Worm (Caenorhabditis elegans) whole organism, L2 larva: ENCODE results near the gene ins-11.

Experiments used
- C34F6.9 ChIP-seq: fragments of 150-350 bp; optimal IDR thresholded peaks from 2 replicates; lab custom pipeline; 2014; ENCODE audit warnings: missing biosample characterization, missing genetic modification characterization
- F13H6.1 ChIP-seq: sonication (generic microtip); optimal IDR thresholded peaks from 2 replicates; lab custom pipeline; 2016; ENCODE audit warnings: missing genetic modification characterization, missing compliant biosample characterization
- R02D3.7 ChIP-seq: fragments of 150-350 bp; optimal IDR thresholded peaks from 2 replicates; lab custom pipeline; 2014; ENCODE audit warnings: missing biosample characterization, missing genetic modification characterization
- Y55F3AM.14 ChIP-seq: fragments of 200-800 bp; sonication (Bioruptor generic); optimal IDR thresholded peaks from 2 replicates; lab custom pipeline; 2018; ENCODE audit warnings: mild to moderate bottlenecking, missing genetic modification characterization, missing compliant biosample characterization
- ZK546.5 ChIP-seq: sonication (generic microtip); optimal IDR thresholded peaks from 2 replicates; lab custom pipeline; 2017; ENCODE audit warnings: missing biosample characterization, missing genetic modification characterization
- alr-1 ChIP-seq: fragments of 150-350 bp; optimal IDR thresholded peaks from 2 replicates; lab custom pipeline; 2014; ENCODE audit warnings: missing biosample characterization, missing genetic modification characterization
- aly-2 ChIP-seq: fragments of 150-350 bp; optimal IDR thresholded peaks from 2 replicates; lab custom pipeline; 2014; ENCODE audit warnings: missing biosample characterization, missing genetic modification characterization
- ama-1 ChIP-seq: fragments of 150-350 bp; optimal IDR thresholded peaks from 2 replicates; lab custom pipeline; 2018; ENCODE audit warnings: inconsistent platforms
- blmp-1 ChIP-seq: sonication (generic microtip); optimal IDR thresholded peaks from 2 replicates; lab custom pipeline; 2017; ENCODE audit warnings: missing genetic modification characterization, mild to moderate bottlenecking, missing compliant biosample characterization, antibody characterized with exemption, moderate library complexity; ENCODE audit not compliant: insufficient read depth
- ceh-16 ChIP-seq: fragments of 150-350 bp; optimal IDR thresholded peaks from 2 replicates; lab custom pipeline; 2014; ENCODE audit warnings: missing biosample characterization, missing genetic modification characterization
- ceh-82 ChIP-seq: fragments of 150-350 bp; optimal IDR thresholded peaks from 2 replicates; lab custom pipeline; 2014; ENCODE audit warnings: missing biosample characterization, missing genetic modification characterization
- crh-2 ChIP-seq: sonication (generic microtip); optimal IDR thresholded peaks from 2 replicates; lab custom pipeline; 2017; ENCODE audit warnings: missing biosample characterization, missing genetic modification characterization
- dmd-4 ChIP-seq: sonication (generic microtip); optimal IDR thresholded peaks from 2 replicates; lab custom pipeline; 2017; ENCODE audit warnings: missing biosample characterization, missing genetic modification characterization
- egl-27 ChIP-seq: sonication (generic microtip); optimal IDR thresholded peaks from 3 replicates; lab custom pipeline; 2017; ENCODE audit warnings: missing biosample characterization, missing genetic modification reagents, missing genetic modification characterization
- elt-1 ChIP-seq: fragments of 150-350 bp; optimal IDR thresholded peaks from 2 replicates; lab custom pipeline; 2014; ENCODE audit warnings: missing biosample characterization, missing genetic modification characterization
- elt-3 ChIP-seq: sonication (generic microtip); optimal IDR thresholded peaks from 2 replicates; lab custom pipeline; 2017; ENCODE audit warnings: missing biosample characterization, missing genetic modification characterization
- fos-1 ChIP-seq: fragments of 150-350 bp; optimal IDR thresholded peaks from 2 replicates; lab custom pipeline; 2014; ENCODE audit warnings: missing biosample characterization, missing genetic modification characterization
- gmeb-1 ChIP-seq: fragments of 150-350 bp; optimal IDR thresholded peaks from 2 replicates; lab custom pipeline; 2014; ENCODE audit warnings: missing biosample characterization, missing genetic modification characterization
- lin-11 ChIP-seq: fragments of 150-350 bp; sonication (generic microtip); optimal IDR thresholded peaks from 2 replicates; lab custom pipeline; 2014; ENCODE audit warnings: missing biosample characterization, missing genetic modification characterization, inconsistent platforms, mixed read lengths
- lin-13 ChIP-seq: fragments of 150-350 bp; optimal IDR thresholded peaks from 2 replicates; lab custom pipeline; 2014; ENCODE audit warnings: missing biosample characterization, missing genetic modification reagents, missing genetic modification characterization
- lin-39 ChIP-seq: fragments of 150-350 bp; optimal IDR thresholded peaks from 2 replicates; lab custom pipeline; 2014; ENCODE audit warnings: missing biosample characterization, missing genetic modification reagents, missing genetic modification characterization
- lsy-2 ChIP-seq, 2 experiments: fragments of 150-350 bp in 1 of 2; sonication (generic microtip) in 1 of 2; optimal IDR thresholded peaks; 2 replicates each; lab custom pipeline; 2014 to 2017; ENCODE audit warnings: missing biosample characterization in 2 of 2, missing genetic modification characterization in 2 of 2
- mab-5 ChIP-seq: fragments of 150-350 bp; optimal IDR thresholded peaks from 2 replicates; lab custom pipeline; 2014; ENCODE audit warnings: missing biosample characterization, missing genetic modification characterization
- mbf-1 ChIP-seq: sonication (generic microtip); optimal IDR thresholded peaks from 2 replicates; lab custom pipeline; 2017; ENCODE audit warnings: missing biosample characterization, missing genetic modification characterization
- mdl-1 ChIP-seq, 2 experiments: fragments of 150-350 bp in 1 of 2; sonication (generic microtip) in 1 of 2; optimal IDR thresholded peaks; 2 replicates each; lab custom pipeline; 2017; ENCODE audit warnings: missing biosample characterization in 2 of 2, missing genetic modification characterization in 2 of 2
- nhr-10 ChIP-seq: sonication (generic microtip); optimal IDR thresholded peaks from 2 replicates; lab custom pipeline; 2017; ENCODE audit warnings: missing biosample characterization, missing genetic modification characterization
- nhr-11 ChIP-seq: fragments of 150-350 bp; optimal IDR thresholded peaks from 2 replicates; lab custom pipeline; 2014; ENCODE audit warnings: missing biosample characterization, missing genetic modification characterization
- nhr-12 ChIP-seq: fragments of 150-350 bp; optimal IDR thresholded peaks from 2 replicates; lab custom pipeline; 2014; ENCODE audit warnings: missing biosample characterization, missing genetic modification characterization
- nhr-129 ChIP-seq: fragments of 150-350 bp; optimal IDR thresholded peaks from 2 replicates; lab custom pipeline; 2014; ENCODE audit warnings: missing biosample characterization, missing genetic modification characterization
- nhr-21 ChIP-seq: fragments of 150-350 bp; optimal IDR thresholded peaks from 2 replicates; lab custom pipeline; 2014; ENCODE audit warnings: missing biosample characterization, missing genetic modification characterization
- nhr-23 ChIP-seq: fragments of 150-350 bp; optimal IDR thresholded peaks from 2 replicates; lab custom pipeline; 2014; ENCODE audit warnings: missing biosample characterization, missing genetic modification reagents, missing genetic modification characterization
- nhr-237 ChIP-seq: fragments of 150-350 bp; optimal IDR thresholded peaks from 2 replicates; lab custom pipeline; 2014; ENCODE audit warnings: missing biosample characterization, missing genetic modification characterization
- nhr-25 ChIP-seq: fragments of 150-350 bp; sonication (generic microtip); optimal IDR thresholded peaks from 3 replicates; lab custom pipeline; 2014; ENCODE audit warnings: missing biosample characterization, missing genetic modification characterization
- nhr-6 ChIP-seq: fragments of 150-350 bp; optimal IDR thresholded peaks from 2 replicates; lab custom pipeline; 2014; ENCODE audit warnings: missing biosample characterization, missing genetic modification characterization
- nhr-77 ChIP-seq: fragments of 150-350 bp; optimal IDR thresholded peaks from 2 replicates; lab custom pipeline; 2014; ENCODE audit warnings: missing biosample characterization, missing genetic modification characterization
- peb-1 ChIP-seq: fragments of 150-350 bp; optimal IDR thresholded peaks from 2 replicates; lab custom pipeline; 2014; ENCODE audit warnings: missing biosample characterization, missing genetic modification characterization
- sem-4 ChIP-seq: fragments of 150-350 bp; optimal IDR thresholded peaks from 2 replicates; lab custom pipeline; 2014; ENCODE audit warnings: missing biosample characterization, missing genetic modification reagents, missing genetic modification characterization
- skn-1 ChIP-seq: sonication (generic microtip); optimal IDR thresholded peaks from 2 replicates; lab custom pipeline; 2017; ENCODE audit warnings: missing biosample characterization, missing genetic modification characterization
- sma-3 ChIP-seq: sonication (generic microtip); optimal IDR thresholded peaks from 2 replicates; lab custom pipeline; 2016; ENCODE audit warnings: missing genetic modification reagents, missing genetic modification characterization, missing compliant biosample characterization
- sma-9 ChIP-seq, 2 experiments: fragments of 150-350 bp in 1 of 2; sonication (generic microtip) in 1 of 2; optimal IDR thresholded peaks; 2 replicates each; lab custom pipeline; 2014 to 2016; ENCODE audit warnings: missing genetic modification characterization in 2 of 2, mild to moderate bottlenecking in 1 of 2, missing biosample characterization in 1 of 2, missing compliant biosample characterization in 1 of 2, missing genetic modification reagents in 1 of 2, moderate library complexity in 1 of 2
- snpc-4 ChIP-seq: fragments of 150-350 bp; optimal IDR thresholded peaks from 2 replicates; lab custom pipeline; 2014; ENCODE audit warnings: missing biosample characterization, missing genetic modification characterization
- unc-39 ChIP-seq: fragments of 150-350 bp; optimal IDR thresholded peaks from 2 replicates; lab custom pipeline; 2014; ENCODE audit warnings: missing biosample characterization, missing genetic modification characterization
- unc-55 ChIP-seq: fragments of 150-350 bp; sonication (generic microtip); optimal IDR thresholded peaks from 3 replicates; lab custom pipeline; 2014; ENCODE audit warnings: missing biosample characterization, missing genetic modification reagents, missing genetic modification characterization
- unc-62 ChIP-seq: fragments of 150-350 bp; optimal IDR thresholded peaks from 2 replicates; lab custom pipeline; 2014; ENCODE audit warnings: missing biosample characterization, missing genetic modification reagents, missing genetic modification characterization
- zag-1 ChIP-seq: fragments of 150-350 bp; optimal IDR thresholded peaks from 2 replicates; lab custom pipeline; 2014; ENCODE audit warnings: missing biosample characterization, missing genetic modification characterization
- ztf-1 ChIP-seq: fragments of 200-800 bp; sonication (Bioruptor generic); conservative IDR thresholded peaks from 2 replicates; pipeline ENCODE4 v1.3.6; 2022; ENCODE audit warnings: missing genetic modification characterization, missing compliant biosample characterization
- ztf-11 ChIP-seq: sonication (generic microtip); optimal IDR thresholded peaks from 2 replicates; lab custom pipeline; 2017; ENCODE audit warnings: missing biosample characterization, missing genetic modification characterization
- ztf-4 ChIP-seq: fragments of 150-350 bp; optimal IDR thresholded peaks from 2 replicates; lab custom pipeline; 2014; ENCODE audit warnings: missing biosample characterization, missing genetic modification characterization

Gene ins-11

DNA sequence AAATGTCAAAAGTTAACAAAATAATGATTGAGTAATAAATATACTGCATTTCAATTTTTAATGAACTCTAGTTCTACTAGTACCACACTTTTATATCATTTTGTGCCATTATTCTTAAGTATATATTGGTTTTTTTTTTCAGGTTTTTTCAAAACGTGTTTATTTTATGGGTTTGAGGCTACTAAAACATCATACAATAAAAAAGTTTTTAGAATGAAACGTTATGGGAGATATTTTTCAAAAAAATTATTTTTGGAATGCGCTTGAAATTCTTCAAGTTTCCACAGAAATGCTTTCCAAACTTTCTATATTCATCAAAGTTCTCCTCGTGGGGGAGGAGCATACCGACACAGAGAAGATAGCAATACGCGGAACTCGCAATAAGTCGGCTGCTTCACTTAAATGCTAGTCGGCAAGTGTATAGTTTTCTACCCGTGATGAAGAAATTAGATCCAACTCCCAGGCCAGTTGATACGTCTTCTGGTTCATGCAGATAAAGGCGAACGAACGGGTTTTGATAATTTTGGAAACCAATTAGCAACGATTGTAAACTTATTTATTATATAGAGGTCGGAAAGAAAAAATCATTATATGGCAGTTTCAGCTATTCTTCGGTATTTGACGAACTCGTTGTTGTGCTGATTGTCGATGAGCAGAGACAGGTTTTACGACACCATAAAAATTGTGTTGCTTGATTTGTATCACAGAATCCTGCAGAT, 43.0 kb downstream of the ins-11 start, which contains the start of gene C17G10.10:
C17G10.10 (minus strand) TSS at position 51 of the 719 bp plus-strand sequence.
- TF ChIP-seq ZK546.5 (tag; lab: Kevin White, UChicago) (no peak), ztf-4 (tag; lab: Kevin White, UChicago) (peak; percentile 9), egl-27 (tag; lab: Kevin White, UChicago) (peak; percentile 72), aly-2 (tag; lab: Kevin White, UChicago) (no peak), nhr-237 (tag; lab: Kevin White, UChicago) (no peak), fos-1 (tag; lab: Kevin White, UChicago) (peak; percentile 85), sma-9 (GFP tag; optimal IDR thresholded peaks at IDR 0.05; lab: Kevin White, UChicago) (peak; percentile 91), sma-9 (tag; optimal IDR thresholded peaks at IDR 0.05; lab: Kevin White, UChicago) (no peak), skn-1 (tag; lab: Kevin White, UChicago) (no peak), elt-3 (no peak), snpc-4 (tag; lab: Kevin White, UChicago) (peak; percentile 99), peb-1 (tag; lab: Kevin White, UChicago) (no peak), nhr-129 (tag; lab: Kevin White, UChicago) (peak; percentile 45), mab-5 (no peak), unc-55 (GFP tag; lab: Kevin White, UChicago) (no peak), unc-39 (tag; lab: Kevin White, UChicago) (no peak), dmd-4 (tag; lab: Kevin White, UChicago) (no peak), lin-13 (GFP tag; lab: Kevin White, UChicago) (peak; percentile 53), ztf-11 (tag; lab: Kevin White, UChicago) (no peak), R02D3.7 (tag; lab: Kevin White, UChicago) (no peak), lin-39 (tag; lab: Kevin White, UChicago) (no peak), Y55F3AM.14 (no peak), crh-2 (tag; lab: Kevin White, UChicago) (peak; percentile 69), mdl-1 (tag; optimal IDR thresholded peaks at IDR 0.05; lab: Kevin White, UChicago) (peak; percentile 54 to 59), nhr-25 (tag; lab: Kevin White, UChicago) (peak; percentile 62), unc-62 (GFP tag; lab: Kevin White, UChicago) (no peak), F13H6.1 (tag; lab: Kevin White, UChicago) (peak; percentile 58), nhr-12 (tag; lab: Kevin White, UChicago) (no peak), ama-1 (peak; percentile 98), ceh-82 (no peak), nhr-21 (tag; lab: Kevin White, UChicago) (peak; percentile 78), lin-11 (tag; lab: Kevin White, UChicago) (no peak), blmp-1 (tag; lab: Kevin White, UChicago) (no peak), nhr-10 (tag; lab: Kevin White, UChicago) (peak; percentile 9), ceh-16 (peak; percentile 75), alr-1 (tag; lab: Kevin White, UChicago) (no peak), mbf-1 (tag; lab: Kevin White, UChicago) (no peak), nhr-6 (tag; lab: Kevin White, UChicago) (peak; percentile 41), zag-1 (tag; lab: Kevin White, UChicago) (no peak), lsy-2 (tag; optimal IDR thresholded peaks at IDR 0.05; lab: Kevin White, UChicago) (peak; percentile 62 to 75), C34F6.9 (tag; lab: Kevin White, UChicago) (peak; percentile 20), sma-3 (peak; percentile 87), elt-1 (tag; lab: Kevin White, UChicago) (no peak), ztf-1 (no peak), nhr-77 (tag; lab: Kevin White, UChicago) (peak; percentile 68), nhr-11 (tag; lab: Kevin White, UChicago) (no peak), sem-4 (tag; lab: Kevin White, UChicago) (no peak), nhr-23 (no peak), gmeb-1 (tag; lab: Kevin White, UChicago) (peak; percentile 82)
